Fruit fly (Drosophila melanogaster): Measurements from ENCODE around the gene Klp3A.
"Not testable (repeated sequence)": the region's sequence is repeated elsewhere in the genome, so short reads cannot be mapped to it uniquely, and the experiment has no call there.

Gene Klp3A

DNA sequence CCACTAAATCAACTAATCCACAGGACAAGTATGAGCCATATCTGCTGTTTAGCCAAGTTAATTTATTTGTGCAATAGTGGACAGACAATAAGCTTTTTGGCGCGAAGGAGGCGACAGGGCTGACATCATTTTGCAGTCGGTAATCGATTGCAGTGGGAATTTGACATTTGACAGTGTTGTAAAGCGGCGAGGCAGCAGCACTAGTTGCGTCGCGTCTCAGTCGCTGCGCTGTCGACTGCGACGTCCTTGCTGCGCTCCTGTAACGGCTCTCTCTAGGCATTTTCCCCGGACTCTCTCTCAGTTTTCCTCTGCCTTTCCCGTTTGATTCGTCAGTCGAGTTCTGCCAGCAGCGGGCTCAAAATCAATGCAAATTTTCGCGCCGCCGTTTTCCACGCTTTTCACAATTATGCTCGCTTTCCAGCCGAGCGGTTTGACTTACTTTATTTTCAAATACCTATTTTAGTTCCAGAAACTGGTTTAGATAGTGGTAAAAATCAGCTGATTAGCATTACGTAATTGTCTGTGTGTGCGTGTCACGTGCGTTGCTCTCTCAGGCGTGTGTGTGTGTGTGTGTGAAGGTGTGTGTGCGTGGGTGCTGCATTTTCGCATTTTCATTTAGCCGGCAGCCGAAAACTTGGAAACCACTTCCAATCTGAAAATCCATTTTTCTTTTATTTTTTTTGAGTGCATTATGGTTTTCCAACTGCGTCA is 33.1 kb upstream of the Klp3A start:
- TF ChIP-seq insv (optimal IDR thresholded peaks at IDR 0.05), result no peak

DNA sequence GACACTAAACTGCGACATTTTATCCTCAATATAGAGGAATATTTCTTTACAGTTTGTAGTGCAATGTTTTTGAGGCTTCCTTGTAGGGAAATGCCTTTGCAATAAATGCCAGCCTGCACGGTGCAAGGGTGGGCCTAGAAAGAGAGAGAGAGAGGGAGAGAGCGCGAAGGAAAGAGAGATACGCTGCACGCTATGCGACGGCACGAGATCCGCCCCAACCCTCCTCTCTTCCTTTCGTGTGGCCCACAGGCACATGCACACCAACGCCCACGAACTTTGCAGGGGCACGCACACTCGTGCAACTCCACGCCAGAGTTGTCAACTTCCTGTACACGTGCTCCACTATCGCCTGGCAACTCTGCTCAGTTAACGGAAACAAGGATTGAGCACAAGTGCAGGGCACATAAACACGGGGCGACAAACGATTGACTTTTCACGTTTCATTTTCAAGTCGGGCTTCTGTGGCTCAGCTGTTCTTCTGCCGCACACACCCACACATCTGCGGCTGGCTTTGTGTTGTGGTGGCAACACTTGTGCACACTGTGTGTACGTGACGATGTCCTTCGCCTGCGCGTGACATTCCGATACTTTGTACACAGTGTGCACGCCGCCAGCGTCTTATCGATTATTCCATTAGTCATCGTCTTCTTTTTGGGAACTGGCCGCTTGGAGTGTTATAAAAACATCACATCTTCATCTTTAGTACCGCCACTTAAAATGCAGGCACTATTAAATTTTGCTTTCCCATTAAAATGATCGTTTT is 32.3 kb upstream of the Klp3A start:
- TF ChIP-seq insv (optimal IDR thresholded peaks at IDR 0.05) (no peak), Sin3A (optimal IDR thresholded peaks at IDR 0.05) (no peak), ttk (optimal IDR thresholded peaks at IDR 0.05) (no peak)

DNA sequence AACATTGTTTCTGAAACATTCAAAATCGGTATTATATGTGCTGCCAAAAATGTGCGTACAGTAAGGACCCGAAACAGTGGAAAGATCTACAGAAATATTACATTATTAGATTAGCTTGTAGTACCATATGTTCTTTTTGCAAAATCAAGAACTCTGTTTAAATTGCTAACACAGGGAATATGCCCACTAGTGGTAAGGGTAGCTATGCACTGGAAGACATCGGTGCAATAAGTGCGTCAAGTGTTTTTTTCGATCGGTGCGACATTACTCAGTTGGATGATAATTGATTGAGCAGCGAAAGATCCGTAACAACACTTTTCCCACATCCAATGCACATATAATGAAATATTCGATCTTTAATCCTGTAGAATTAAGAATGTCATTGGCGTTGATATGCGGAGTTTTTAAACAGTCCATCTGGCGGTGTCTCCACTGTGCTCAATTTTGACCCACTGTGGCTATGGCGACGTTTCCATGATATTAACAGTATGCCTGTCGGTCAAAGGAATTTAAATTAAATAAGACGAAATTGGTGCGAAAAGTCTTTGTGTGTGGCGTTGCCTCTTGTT is 31.3 kb upstream of the Klp3A start:
- TF ChIP-seq Sin3A (optimal IDR thresholded peaks at IDR 0.05), result no peak
- TF ChIP-seq insv (optimal IDR thresholded peaks at IDR 0.05), result no peak
- TF ChIP-seq ttk (optimal IDR thresholded peaks at IDR 0.05), result no peak
- no peak for TF ChIP-seq Myc (optimal IDR thresholded peaks at IDR 0.05)
- no peak for TF ChIP-seq psq (optimal IDR thresholded peaks at IDR 0.05)
- no peak for TF ChIP-seq h (optimal IDR thresholded peaks at IDR 0.05)

DNA sequence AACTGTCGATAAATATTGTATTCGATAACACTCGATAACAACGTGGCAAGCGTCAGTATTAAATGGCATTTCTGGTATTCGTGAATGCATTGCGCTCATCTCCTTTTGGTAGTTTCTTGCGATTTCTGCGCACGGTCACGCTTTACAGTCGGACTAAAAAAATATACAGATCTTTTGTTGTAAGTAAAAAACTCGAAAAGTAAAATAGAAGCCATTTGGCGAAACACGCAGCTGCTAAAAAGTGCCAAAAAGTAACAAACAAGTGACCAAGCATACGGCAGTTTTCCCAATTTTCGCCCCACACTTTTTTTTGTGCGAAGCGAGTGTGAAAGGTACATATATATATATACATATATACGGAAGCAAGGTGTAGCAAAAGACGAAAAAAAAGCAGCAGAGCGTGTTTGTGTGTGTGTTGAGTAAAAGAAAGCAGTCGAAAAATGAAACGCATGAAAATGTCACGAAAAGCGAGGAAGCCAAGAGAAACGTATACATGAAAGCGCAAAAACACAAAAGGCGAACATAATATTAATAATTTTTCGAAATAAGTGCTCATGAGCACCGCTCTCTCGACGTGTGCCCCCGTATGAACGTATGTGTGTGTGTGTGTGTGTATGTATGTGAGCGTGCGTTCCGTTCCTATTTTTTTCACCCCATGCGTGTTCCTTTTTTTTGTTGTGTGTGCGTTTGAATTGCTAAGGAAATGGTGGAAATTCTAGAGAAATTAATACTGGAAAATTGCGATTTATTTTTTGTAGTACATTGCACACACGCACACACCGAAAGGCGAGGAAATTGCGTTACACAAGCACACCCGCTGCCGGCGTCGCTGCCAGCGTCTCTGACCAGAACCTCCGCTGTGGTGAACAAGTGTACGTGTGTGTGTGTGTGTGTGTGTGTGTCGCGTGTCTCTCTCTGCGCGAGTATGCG is 30.3 kb upstream of the Klp3A start, which contains the start of gene sgg:
Gene sgg, plus strand, starts transcription at position 106 of the 930 bp plus-strand sequence.
- TF ChIP-seq psq (optimal IDR thresholded peaks at IDR 0.05) (peak; percentile 40), insv (optimal IDR thresholded peaks at IDR 0.05) (no peak)

DNA sequence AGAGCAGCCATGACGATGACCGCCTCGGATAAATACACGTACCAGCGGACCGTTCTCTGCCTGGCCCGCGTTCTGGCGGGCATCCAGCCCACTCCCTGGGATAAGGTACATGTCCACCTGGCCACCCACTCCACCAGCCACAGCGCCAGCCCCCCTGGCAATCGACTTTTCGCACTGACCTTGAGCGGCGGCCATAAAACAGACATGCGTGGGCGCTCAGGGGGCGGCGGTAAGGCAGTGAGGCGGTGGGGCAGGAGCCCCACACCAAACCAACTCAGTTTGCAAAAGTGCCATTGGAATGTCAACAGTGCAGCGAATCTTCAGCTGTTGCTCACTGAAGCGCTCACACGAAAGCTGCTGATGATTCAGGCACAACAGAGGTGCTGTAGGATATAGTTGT is 21.2 kb upstream of the Klp3A start:
- TF ChIP-seq ttk (optimal IDR thresholded peaks at IDR 0.05), result no peak
- TF ChIP-seq h (optimal IDR thresholded peaks at IDR 0.05), result no peak
- TF ChIP-seq psq (optimal IDR thresholded peaks at IDR 0.05), result no peak
- TF ChIP-seq insv (optimal IDR thresholded peaks at IDR 0.05), result no peak
- TF ChIP-seq Myc (optimal IDR thresholded peaks at IDR 0.05), result no peak
- no peak for TF ChIP-seq Sin3A (optimal IDR thresholded peaks at IDR 0.05)

DNA sequence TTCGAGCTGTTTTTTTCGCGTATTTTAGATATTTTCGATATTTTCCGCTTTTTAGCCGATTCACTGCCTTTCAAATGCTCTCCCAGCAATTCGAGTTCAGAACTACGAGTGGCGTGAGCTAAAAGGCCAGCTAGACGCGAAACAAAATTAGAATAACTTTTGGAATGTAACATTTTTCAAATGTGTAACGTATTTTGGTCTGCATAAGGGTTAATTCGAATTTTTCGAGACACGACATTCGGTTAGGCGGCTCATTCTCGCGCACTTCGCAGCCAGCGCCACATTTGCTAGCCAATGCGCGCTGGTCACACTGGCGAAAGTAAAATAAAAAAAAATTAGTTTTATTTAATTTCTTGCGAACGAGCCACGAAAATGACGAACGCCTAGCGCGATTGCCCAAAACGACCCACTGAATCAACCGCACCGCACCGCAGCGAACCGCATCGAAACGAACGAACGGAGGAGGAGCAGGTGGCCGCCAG is 20.7 kb upstream of the Klp3A start, which contains the start of the genes brv3 and Pi4KIIIalpha:
Gene brv3, minus strand, starts transcription at position 51 of the 482 bp plus-strand sequence.
Gene Pi4KIIIalpha, plus strand, starts transcription at position 280 of the 482 bp plus-strand sequence.
- TF ChIP-seq Sin3A (optimal IDR thresholded peaks at IDR 0.05), result no peak
- TF ChIP-seq insv (optimal IDR thresholded peaks at IDR 0.05), result no peak
- no peak for TF ChIP-seq ttk (optimal IDR thresholded peaks at IDR 0.05)
- no peak for TF ChIP-seq psq (optimal IDR thresholded peaks at IDR 0.05)
- TF ChIP-seq Myc (optimal IDR thresholded peaks at IDR 0.05), result no peak
- TF ChIP-seq h (optimal IDR thresholded peaks at IDR 0.05), result no peak

DNA sequence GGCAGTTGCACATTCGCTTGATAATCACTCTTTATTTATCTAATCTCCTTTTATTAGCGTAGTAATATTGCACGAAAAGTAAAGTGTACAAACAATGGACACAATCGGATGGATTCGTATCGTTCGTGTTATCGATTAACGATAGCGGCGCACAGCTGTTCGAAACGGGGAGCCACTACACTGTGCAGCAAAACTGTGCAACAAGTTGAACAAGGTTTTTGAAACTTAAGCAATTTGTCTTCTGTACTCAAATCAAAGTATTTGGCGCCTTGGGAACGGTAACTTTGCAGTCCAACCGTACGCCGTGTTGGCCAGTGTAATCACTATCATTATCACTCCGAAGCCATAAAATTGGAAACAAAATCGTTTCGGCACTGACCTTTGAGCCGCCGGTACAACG is 15.8 kb upstream of the Klp3A start, which contains the start of the genes Tsp3A and Seipin:
Gene Tsp3A, minus strand, starts transcription at position 88 of the 400 bp plus-strand sequence.
Gene Seipin, plus strand, starts transcription at position 149 of the 400 bp plus-strand sequence.
- TF ChIP-seq Myc (optimal IDR thresholded peaks at IDR 0.05), result no peak
- TF ChIP-seq psq (optimal IDR thresholded peaks at IDR 0.05), result no peak
- no peak for TF ChIP-seq h (optimal IDR thresholded peaks at IDR 0.05)
- no peak for TF ChIP-seq Sin3A (optimal IDR thresholded peaks at IDR 0.05)
- no peak for TF ChIP-seq insv (optimal IDR thresholded peaks at IDR 0.05)
- TF ChIP-seq ttk (optimal IDR thresholded peaks at IDR 0.05), result no peak

DNA sequence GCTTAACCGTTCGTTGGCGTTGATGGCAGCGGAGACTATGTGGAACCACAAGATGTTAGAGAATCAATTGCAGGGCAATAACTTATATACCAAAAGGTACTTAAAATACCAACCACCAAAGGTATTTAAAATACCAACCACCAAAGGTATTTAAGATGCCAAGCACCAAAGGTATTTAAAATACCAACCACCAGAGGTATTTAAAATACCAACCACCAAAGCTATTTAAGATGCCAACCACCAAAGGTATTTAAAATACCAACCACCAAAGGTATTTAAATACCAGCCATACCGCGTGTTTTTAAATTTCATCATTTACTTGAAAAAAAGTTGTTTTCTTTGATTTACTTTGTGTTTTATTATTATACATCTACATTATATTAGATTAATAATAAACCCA is 13.6 kb upstream of the Klp3A start:
- TF ChIP-seq psq (optimal IDR thresholded peaks at IDR 0.05), result no peak
- TF ChIP-seq Myc (optimal IDR thresholded peaks at IDR 0.05), result no peak
- no peak for TF ChIP-seq h (optimal IDR thresholded peaks at IDR 0.05)
- no peak for TF ChIP-seq Sin3A (optimal IDR thresholded peaks at IDR 0.05)
- no peak for TF ChIP-seq ttk (optimal IDR thresholded peaks at IDR 0.05)
- no peak for TF ChIP-seq insv (optimal IDR thresholded peaks at IDR 0.05)

DNA sequence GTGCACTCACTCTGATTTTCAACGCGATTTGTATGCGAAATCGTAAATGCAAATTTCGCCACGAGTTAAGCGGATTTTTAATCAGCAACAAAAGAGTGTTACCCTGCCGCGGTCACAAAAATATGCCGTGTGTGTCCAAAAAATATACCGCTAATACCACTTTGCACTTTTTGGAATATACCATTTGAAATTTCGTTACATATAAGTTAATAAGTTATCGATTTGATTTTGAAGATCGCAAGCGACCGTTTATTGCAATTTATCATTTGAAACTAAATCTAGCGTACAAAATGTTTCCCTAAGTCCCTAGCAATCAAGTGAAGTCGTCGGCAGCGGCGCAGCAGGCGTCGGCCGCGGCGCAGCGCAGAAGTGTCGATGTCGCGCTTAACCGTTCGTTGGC is 6.4 kb upstream of the Klp3A start, which contains the start of gene eIF3g1:
Gene eIF3g1, minus strand, starts transcription at position 101 of the 400 bp plus-strand sequence.
- TF ChIP-seq psq, Sin3A, h (optimal IDR thresholded peaks at IDR 0.05): not testable (repeated sequence)

DNA sequence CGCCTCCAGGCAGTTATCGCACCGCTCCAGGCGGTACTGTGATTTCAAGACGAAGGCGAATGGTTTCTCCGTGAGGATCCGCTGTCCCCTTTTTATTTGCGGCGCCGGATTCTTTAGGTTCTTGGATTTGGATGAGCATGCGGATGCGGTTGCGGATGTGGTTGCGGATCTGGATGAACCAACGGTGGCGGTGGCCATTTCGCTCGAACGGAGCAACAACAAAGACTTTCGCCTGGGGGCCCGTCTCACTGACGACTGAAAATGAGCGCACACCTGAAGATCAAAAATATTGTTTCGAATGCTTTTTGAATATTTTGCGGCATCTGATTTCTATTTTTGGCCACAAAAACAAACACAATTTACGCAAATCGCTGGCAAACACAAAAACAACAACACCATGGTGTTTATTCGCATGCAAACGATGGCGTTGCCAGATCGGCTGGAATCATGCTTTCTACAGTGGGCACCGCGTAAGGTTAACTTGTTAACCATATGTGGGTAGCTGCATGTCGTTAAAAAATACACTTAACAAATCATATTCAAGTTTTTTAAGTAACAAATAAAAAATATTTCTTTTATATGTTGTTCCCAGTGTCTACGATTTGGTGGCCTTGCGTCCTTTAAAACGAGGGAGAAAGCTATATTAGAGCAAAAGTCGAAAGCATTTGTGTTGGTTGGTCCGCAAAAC is 4.8 kb upstream of the Klp3A start, which contains the start of gene Smyd3:
Gene Smyd3, minus strand, starts transcription at position 407 of the 688 bp plus-strand sequence.
- no peak for TF ChIP-seq Sin3A (optimal IDR thresholded peaks at IDR 0.05)
- TF ChIP-seq ttk (optimal IDR thresholded peaks at IDR 0.05), result no peak
- TF ChIP-seq psq (optimal IDR thresholded peaks at IDR 0.05), result no peak
- no peak for TF ChIP-seq h (optimal IDR thresholded peaks at IDR 0.05)
- TF ChIP-seq Myc (optimal IDR thresholded peaks at IDR 0.05), result no peak
- no peak for TF ChIP-seq insv (optimal IDR thresholded peaks at IDR 0.05)

DNA sequence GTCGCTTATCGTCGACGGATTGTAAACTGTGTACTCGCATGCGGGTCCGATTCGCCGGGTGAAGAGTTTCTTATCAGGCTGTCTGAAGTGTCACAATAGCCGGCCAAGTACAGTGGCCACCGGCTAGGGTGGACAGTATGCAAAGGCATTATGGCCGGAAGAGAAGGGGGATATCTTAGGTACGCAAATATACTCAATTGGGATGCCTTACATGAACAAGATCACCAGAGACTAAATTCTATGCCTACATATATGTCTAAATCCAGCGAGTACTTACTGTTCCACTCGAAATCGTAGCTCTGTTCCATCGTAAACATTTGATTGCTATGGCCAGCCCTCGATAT is 10.1 kb downstream of the Klp3A start:
- TF ChIP-seq Sin3A (optimal IDR thresholded peaks at IDR 0.05) (no peak), Myc (optimal IDR thresholded peaks at IDR 0.05) (no peak), insv (optimal IDR thresholded peaks at IDR 0.05) (no peak), h (optimal IDR thresholded peaks at IDR 0.05) (no peak), ttk (optimal IDR thresholded peaks at IDR 0.05) (no peak), psq (optimal IDR thresholded peaks at IDR 0.05) (no peak)

All from Kc167 (cell line).